Worm (Caenorhabditis elegans) whole organism, late embryonic: Measurements from ENCODE around the gene K08F4.12.

Experiments
- ama-1 ChIP-seq: fragments of 150-350 bp; optimal IDR thresholded peaks from 2 replicates; lab custom pipeline; 2014
- ceh-2 ChIP-seq: sonication (generic microtip); optimal IDR thresholded peaks from 2 replicates; lab custom pipeline; 2016; ENCODE audit warnings: missing genotype, missing genetic modification characterization, missing compliant biosample characterization
- dmd-4 ChIP-seq: sonication (generic microtip); optimal IDR thresholded peaks from 2 replicates; lab custom pipeline; 2016; ENCODE audit warnings: borderline replicate concordance, missing genetic modification characterization, missing compliant biosample characterization
- elt-2 ChIP-seq: sonication (generic microtip); optimal IDR thresholded peaks from 2 replicates; lab custom pipeline; 2016; ENCODE audit warnings: missing genetic modification reagents, missing genetic modification characterization, missing compliant biosample characterization
- fax-1 ChIP-seq: sonication (generic microtip); optimal IDR thresholded peaks from 2 replicates; lab custom pipeline; 2016; ENCODE audit warnings: missing genotype, missing genetic modification characterization, missing compliant biosample characterization
- fkh-10 ChIP-seq: fragments of 150-350 bp; optimal IDR thresholded peaks from 2 replicates; lab custom pipeline; 2014; ENCODE audit warnings: missing biosample characterization, missing genetic modification reagents, missing genetic modification characterization
- nfya-1 ChIP-seq: sonication (generic microtip); optimal IDR thresholded peaks from 2 replicates; lab custom pipeline; 2017; ENCODE audit warnings: missing genetic modification characterization, mild to moderate bottlenecking, missing compliant biosample characterization, antibody characterized with exemption, moderate library complexity
- pag-3 ChIP-seq: sonication (generic microtip); optimal IDR thresholded peaks from 2 replicates; lab custom pipeline; 2016; ENCODE audit warnings: missing compliant biosample characterization, missing genetic modification characterization, borderline replicate concordance
- pha-2 ChIP-seq: sonication (generic microtip); optimal IDR thresholded peaks from 2 replicates; lab custom pipeline; 2017; ENCODE audit warnings: mild to moderate bottlenecking, missing genetic modification characterization, missing compliant biosample characterization
- pha-4 ChIP-seq: fragments of 150-350 bp; optimal IDR thresholded peaks from 2 replicates; lab custom pipeline; 2018; ENCODE audit warnings: missing biosample characterization, missing genetic modification reagents, missing genetic modification characterization
- sox-2 ChIP-seq: fragments of 200-800 bp; sonication (Bioruptor generic); IDR thresholded peaks from 2 replicates; pipeline ENCODE4 v1.3.6; 2022; ENCODE audit warnings: missing genetic modification reagents, missing genetic modification characterization, missing compliant biosample characterization
- unc-3 ChIP-seq, 2 experiments: fragments of 200-800 bp in 1 of 2; sonication (Bioruptor generic) in 1 of 2; sonication (generic microtip) in 1 of 2; conservative IDR thresholded peaks in 1 of 2; optimal IDR thresholded peaks in 1 of 2; 2 replicates each; pipeline versions ENCODE4 v1.3.6 to Lab custom; 2016 to 2022; ENCODE audit warnings: missing compliant biosample characterization in 2 of 2, missing genetic modification characterization in 2 of 2, missing genetic modification reagents in 1 of 2
- ztf-16 ChIP-seq: sonication (generic microtip); optimal IDR thresholded peaks from 2 replicates; lab custom pipeline; 2017; ENCODE audit warnings: missing genetic modification characterization, missing compliant biosample characterization

ce11 chrIV:10155475-10155874 lies 17.6 kb downstream of the K08F4.12 start, which contains the start of gene ttr-54:
- TF ChIP-seq dmd-4 (tag; lab: Kevin White, UChicago) (no peak), sox-2 (GFP tag; lab: Robert Waterston, UW) (no peak), fkh-10 (GFP tag; lab: Kevin White, UChicago) (no peak), elt-2 (tag; lab: Kevin White, UChicago) (no peak), nfya-1 (tag; lab: Kevin White, UChicago) (no peak), ama-1 (lab: Kevin White, UChicago) (no peak), fax-1 (tag; lab: Kevin White, UChicago) (no peak), pha-4 (tag; lab: Kevin White, UChicago) (no peak), pag-3 (tag; lab: Kevin White, UChicago) (no peak), ceh-2 (tag; lab: Kevin White, UChicago) (no peak), ztf-16 (tag; lab: Kevin White, UChicago) (no peak), unc-3 (GFP tag; conservative IDR thresholded peaks at IDR 0.05; lab: Robert Waterston, UW) (no peak), unc-3 (tag; optimal IDR thresholded peaks at IDR 0.05; lab: Kevin White, UChicago) (no peak), pha-2 (tag; lab: Kevin White, UChicago) (no peak)
